Fruit fly (Drosophila melanogaster): ENCODE measurements around the gene AdamTS-B.

Gene AdamTS-B

DNA sequence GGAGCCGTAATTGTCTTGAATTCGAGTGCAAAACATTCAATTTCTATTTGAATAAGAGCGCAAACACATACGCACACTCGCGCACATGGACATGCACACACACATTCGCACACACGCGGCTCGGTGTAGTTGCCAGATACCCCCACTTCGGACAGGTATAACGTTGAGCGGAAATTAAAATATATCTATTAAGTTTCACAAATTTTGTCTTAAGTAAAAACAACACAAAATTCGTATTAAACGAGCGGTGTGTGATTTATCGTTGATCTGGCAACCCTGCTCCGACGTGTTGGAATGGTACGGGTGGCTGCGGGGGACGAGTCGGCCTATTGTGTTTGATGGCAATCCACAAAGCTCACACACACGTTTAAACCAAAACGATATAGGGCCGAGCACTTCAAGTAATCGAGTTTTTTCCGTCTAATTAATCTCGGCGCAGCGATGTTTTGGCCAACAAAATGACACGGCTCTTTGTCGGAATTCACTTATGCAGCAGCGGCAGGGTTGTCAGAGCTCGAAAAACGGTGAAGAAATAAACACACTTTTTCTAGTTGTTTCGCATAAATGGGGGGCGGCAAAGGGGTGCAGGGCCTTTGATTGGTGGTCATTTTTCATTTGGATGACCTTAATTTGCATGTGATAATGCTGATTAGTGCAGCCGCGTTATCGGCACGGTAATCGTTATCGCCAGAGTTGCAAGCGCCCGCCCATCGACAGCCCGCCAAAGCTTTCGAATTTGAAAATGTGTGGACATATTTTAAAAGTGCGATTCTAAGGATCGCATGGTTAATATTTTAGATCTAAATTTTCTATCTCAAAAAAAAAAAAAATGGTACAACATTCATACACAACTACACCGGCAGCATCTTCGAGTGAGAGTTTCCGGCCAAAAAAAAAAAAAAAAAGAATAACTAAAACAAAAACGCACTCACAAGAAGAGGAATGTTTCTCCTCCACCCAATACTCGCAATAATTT is 47.8 kb downstream of the AdamTS-B start:
- TF ChIP-seq CG8301 (tag; optimal IDR thresholded peaks at IDR 0.05) (peak; percentile 75), Snoo (tag; optimal IDR thresholded peaks at IDR 0.05) (peak; percentile 66), Ets98B (GFP tag; IDR thresholded peaks at IDR 0.05) (peak; percentile 86), fd96Ca (GFP tag; IDR thresholded peaks at IDR 0.05) (peak; percentile 87), D1 (tag; optimal IDR thresholded peaks at IDR 0.05) (no peak), CG15710 (tag; optimal IDR thresholded peaks at IDR 0.05) (peak; percentile 69), Pif1B (GFP tag; optimal IDR thresholded peaks at IDR 0.05) (peak; percentile 56), rn (GFP tag; IDR thresholded peaks at IDR 0.05) (peak; percentile 75; the same call in 1 of the 2 replicates), CG32121 (GFP tag; IDR thresholded peaks at IDR 0.05) (peak; percentile 72), CG4496 (GFP tag; IDR thresholded peaks at IDR 0.05) (peak; percentile 92), Pif1A (GFP tag; optimal IDR thresholded peaks at IDR 0.05) (peak; percentile 71), CG34367 (tag; optimal IDR thresholded peaks at IDR 0.05) (peak; percentile 69), CG12605 (GFP tag; IDR thresholded peaks at IDR 0.05) (peak; percentile 86), CG9948 (tag; optimal IDR thresholded peaks at IDR 0.05) (peak; percentile 56), gl (tag; optimal IDR thresholded peaks at IDR 0.05) (peak; percentile 50), CG14655 (GFP tag; optimal IDR thresholded peaks at IDR 0.05) (peak; percentile 76), CG10348 (GFP tag; IDR thresholded peaks at IDR 0.05) (no peak; the same call in 1 of the 2 replicates), CG13204 (GFP tag; optimal IDR thresholded peaks at IDR 0.05) (no peak), CG8159 (tag; optimal IDR thresholded peaks at IDR 0.05) (peak; percentile 73), EcR (GFP tag; optimal IDR thresholded peaks at IDR 0.05) (no peak), CG17806 (tag; optimal IDR thresholded peaks at IDR 0.05) (peak; percentile 57)

DNA sequence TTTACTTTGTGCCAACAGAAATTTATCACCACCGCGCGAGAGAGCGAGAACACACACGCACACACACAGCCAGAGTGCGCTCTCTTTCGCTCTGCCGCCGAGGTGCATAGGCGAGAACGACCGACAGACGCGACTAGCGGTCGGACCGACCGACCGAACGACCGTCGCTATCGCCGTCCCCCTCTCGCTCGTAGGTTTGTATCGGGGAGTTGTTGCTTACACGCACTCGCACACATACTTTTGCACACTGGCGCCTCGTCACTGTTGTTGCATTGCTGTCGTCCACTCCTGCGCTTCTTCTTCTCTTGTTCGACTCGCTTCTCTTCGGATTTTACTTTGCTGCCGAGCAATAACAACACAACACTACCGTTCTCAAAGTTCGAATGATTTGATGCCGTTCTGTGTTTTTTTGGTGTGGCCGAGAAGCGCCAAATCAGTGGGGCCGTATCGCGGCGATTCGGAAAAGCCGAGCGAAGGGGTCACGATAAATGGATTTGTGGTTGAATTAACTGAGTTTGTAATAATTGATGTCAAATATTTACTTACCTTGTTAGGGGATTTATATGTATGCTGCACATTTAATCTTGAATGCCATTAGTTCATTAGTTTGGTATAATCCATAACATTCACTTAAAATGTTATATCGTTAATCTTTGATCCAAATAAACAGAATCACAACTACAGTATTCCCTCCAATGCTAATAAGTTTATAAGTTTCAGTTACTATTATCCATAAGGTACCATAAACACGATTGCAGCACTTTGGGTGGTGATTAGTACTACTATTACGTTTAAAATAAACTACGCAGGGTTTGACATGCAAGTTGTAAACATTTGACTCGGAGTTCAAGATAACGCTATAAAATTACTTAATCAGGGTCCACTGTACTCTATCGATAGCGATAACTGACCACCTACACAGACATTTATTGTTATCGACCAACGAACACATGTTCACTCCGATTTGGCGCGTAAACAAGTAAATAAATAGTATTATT is 48.8 kb downstream of the AdamTS-B start, which contains the start of the genes IntS6 and Rtel1:
IntS6 (minus strand) TSS at position 391 of the 998 bp plus-strand sequence.
Rtel1 (plus strand) TSS at position 884 of the 998 bp plus-strand sequence.
- TF ChIP-seq Pif1A (GFP tag; optimal IDR thresholded peaks at IDR 0.05) = peak; percentile 88
- peak; percentile 76 for TF ChIP-seq CG12605 (GFP tag; IDR thresholded peaks at IDR 0.05)
- TF ChIP-seq EcR (GFP tag; optimal IDR thresholded peaks at IDR 0.05) = peak; percentile 45
- TF ChIP-seq CG15710 (tag; optimal IDR thresholded peaks at IDR 0.05) = peak; percentile 90
- peak; percentile 85 for TF ChIP-seq Pif1B (GFP tag; optimal IDR thresholded peaks at IDR 0.05)
- TF ChIP-seq gl (tag; optimal IDR thresholded peaks at IDR 0.05) = peak; percentile 77
- TF ChIP-seq CG8159 (tag; optimal IDR thresholded peaks at IDR 0.05) = peak; percentile 89
- peak; percentile 86 for TF ChIP-seq Snoo (tag; optimal IDR thresholded peaks at IDR 0.05)
- peak; percentile 87 for TF ChIP-seq CG14655 (GFP tag; optimal IDR thresholded peaks at IDR 0.05)
- TF ChIP-seq CG9948 (tag; optimal IDR thresholded peaks at IDR 0.05) = peak; percentile 85
- peak; percentile 86 for TF ChIP-seq CG17806 (tag; optimal IDR thresholded peaks at IDR 0.05)
- peak; percentile 90 for TF ChIP-seq CG4496 (GFP tag; IDR thresholded peaks at IDR 0.05)
- peak; percentile 72 for TF ChIP-seq CG10348 (GFP tag; IDR thresholded peaks at IDR 0.05)
- no peak for TF ChIP-seq D1 (tag; optimal IDR thresholded peaks at IDR 0.05)
- peak; percentile 89 for TF ChIP-seq fd96Ca (GFP tag; IDR thresholded peaks at IDR 0.05)
- peak; percentile 86 for TF ChIP-seq CG34367 (tag; optimal IDR thresholded peaks at IDR 0.05)
- peak; percentile 76 for TF ChIP-seq rn (GFP tag; IDR thresholded peaks at IDR 0.05)
- TF ChIP-seq CG8301 (tag; optimal IDR thresholded peaks at IDR 0.05) = peak; percentile 87
- peak; percentile 85 for TF ChIP-seq CG32121 (GFP tag; IDR thresholded peaks at IDR 0.05)
- TF ChIP-seq CG13204 (GFP tag; optimal IDR thresholded peaks at IDR 0.05) = peak; percentile 40
- TF ChIP-seq Ets98B (GFP tag; IDR thresholded peaks at IDR 0.05) = peak; percentile 84

DNA sequence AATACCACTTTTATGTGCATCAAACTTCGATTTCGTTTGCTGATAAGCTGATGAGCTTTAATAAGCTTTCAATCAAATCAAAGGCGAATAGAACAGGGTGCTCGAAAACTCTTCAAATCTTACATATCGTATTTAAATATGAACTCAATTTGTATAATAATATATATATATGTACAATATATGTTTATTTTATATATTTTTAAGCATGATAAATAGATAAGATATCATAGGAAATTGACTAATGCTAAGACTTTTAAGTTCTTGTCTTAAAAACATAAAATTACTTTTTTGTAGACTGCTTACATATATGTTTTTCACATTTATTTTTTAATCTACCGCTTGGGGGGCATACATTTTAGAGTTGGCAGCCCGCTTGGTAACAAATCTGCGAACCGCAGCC is 53.6 kb downstream of the AdamTS-B start, which contains the start of gene CG15772:
CG15772 (plus strand) TSS at position 301 of the 400 bp plus-strand sequence.
- no peak for TF ChIP-seq rn (GFP tag; IDR thresholded peaks at IDR 0.05)
- no peak for TF ChIP-seq CG8159 (tag; optimal IDR thresholded peaks at IDR 0.05)
- no peak for TF ChIP-seq CG17806 (tag; optimal IDR thresholded peaks at IDR 0.05)
- TF ChIP-seq CG15710 (tag; optimal IDR thresholded peaks at IDR 0.05) = no peak
- no peak for TF ChIP-seq CG4496 (GFP tag; IDR thresholded peaks at IDR 0.05)
- TF ChIP-seq CG32121 (GFP tag; IDR thresholded peaks at IDR 0.05) = no peak
- TF ChIP-seq EcR (GFP tag; optimal IDR thresholded peaks at IDR 0.05) = no peak
- no peak for TF ChIP-seq D1 (tag; optimal IDR thresholded peaks at IDR 0.05)
- TF ChIP-seq CG13204 (GFP tag; optimal IDR thresholded peaks at IDR 0.05) = no peak
- no peak for TF ChIP-seq CG9948 (tag; optimal IDR thresholded peaks at IDR 0.05)
- TF ChIP-seq CG8301 (tag; optimal IDR thresholded peaks at IDR 0.05) = no peak
- no peak for TF ChIP-seq fd96Ca (GFP tag; IDR thresholded peaks at IDR 0.05)
- no peak for TF ChIP-seq gl (tag; optimal IDR thresholded peaks at IDR 0.05)
- TF ChIP-seq CG34367 (tag; optimal IDR thresholded peaks at IDR 0.05) = no peak
- TF ChIP-seq CG12605 (GFP tag; IDR thresholded peaks at IDR 0.05) = no peak
- TF ChIP-seq Pif1A (GFP tag; optimal IDR thresholded peaks at IDR 0.05) = no peak
- TF ChIP-seq Pif1B (GFP tag; optimal IDR thresholded peaks at IDR 0.05) = no peak
- TF ChIP-seq Ets98B (GFP tag; IDR thresholded peaks at IDR 0.05) = no peak
- TF ChIP-seq CG14655 (GFP tag; optimal IDR thresholded peaks at IDR 0.05) = no peak

DNA sequence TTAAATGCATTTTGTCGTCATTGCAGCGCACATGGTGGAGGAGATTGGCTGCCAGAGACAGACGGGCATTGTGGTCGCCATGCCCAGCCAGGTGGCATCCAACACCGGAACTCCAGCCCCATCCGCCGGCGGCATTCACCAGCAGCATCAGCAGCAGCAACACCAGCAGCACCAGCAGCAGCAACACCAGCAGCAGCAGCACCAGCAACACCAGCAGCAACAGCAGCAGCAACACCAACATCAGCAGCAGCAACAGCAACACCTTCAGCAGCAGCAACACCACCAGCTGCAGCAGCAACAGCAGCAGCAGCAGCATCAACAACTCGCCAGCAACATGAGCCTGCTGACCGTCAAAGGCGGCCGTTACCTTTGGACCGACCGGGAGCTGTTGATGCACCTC is 54.5 kb downstream of the AdamTS-B start:
- no peak for TF ChIP-seq CG34367 (tag; optimal IDR thresholded peaks at IDR 0.05)
- no peak for TF ChIP-seq CG10348 (GFP tag; IDR thresholded peaks at IDR 0.05)
- no peak for TF ChIP-seq CG8301 (tag; optimal IDR thresholded peaks at IDR 0.05)
- TF ChIP-seq Pif1B (GFP tag; optimal IDR thresholded peaks at IDR 0.05) = no peak
- no peak for TF ChIP-seq Snoo (tag; optimal IDR thresholded peaks at IDR 0.05)
- no peak for TF ChIP-seq CG32121 (GFP tag; IDR thresholded peaks at IDR 0.05)
- no peak for TF ChIP-seq CG4496 (GFP tag; IDR thresholded peaks at IDR 0.05)
- no peak for TF ChIP-seq fd96Ca (GFP tag; IDR thresholded peaks at IDR 0.05)
- no peak for TF ChIP-seq CG13204 (GFP tag; optimal IDR thresholded peaks at IDR 0.05)
- no peak for TF ChIP-seq Ets98B (GFP tag; IDR thresholded peaks at IDR 0.05)
- TF ChIP-seq gl (tag; optimal IDR thresholded peaks at IDR 0.05) = no peak
- no peak for TF ChIP-seq EcR (GFP tag; optimal IDR thresholded peaks at IDR 0.05)
- no peak for TF ChIP-seq CG8159 (tag; optimal IDR thresholded peaks at IDR 0.05)

Measured in whole organism, pupa.